Fruit fly (Drosophila melanogaster) whole organism, embryonic: ENCODE data around the gene Ada2a.

Source experiments
- Ada2b ChIP-seq: fragments of 200-800 bp; sonication (Bioruptor generic); IDR thresholded peaks from 2 replicates; pipeline ENCODE4 v1.3.6; 2022; ENCODE audit warnings: missing biosample characterization, missing genetic modification characterization
- Atf-2 ChIP-seq: fragments of 200-800 bp; sonication (Bioruptor generic); optimal IDR thresholded peaks from 2 replicates; lab custom pipeline; 2016; ENCODE audit warnings: missing biosample characterization, missing genetic modification characterization
- BEAF-32 ChIP-seq: fragments of 200-800 bp; sonication (Bioruptor generic); optimal IDR thresholded peaks from 3 replicates; lab custom pipeline; 2017; ENCODE audit warnings: missing biosample characterization, missing genetic modification characterization, mild to moderate bottlenecking, moderate library complexity, missing genetic modification reagents
- CG10267 ChIP-seq: fragments of 200-800 bp; sonication (Bioruptor generic); optimal IDR thresholded peaks from 2 replicates; lab custom pipeline; 2018; ENCODE audit warnings: missing biosample characterization, mild to moderate bottlenecking, missing genetic modification characterization, moderate library complexity
- CG12391 ChIP-seq: fragments of 200-800 bp; sonication (Bioruptor generic); optimal IDR thresholded peaks from 3 replicates; lab custom pipeline; 2018; ENCODE audit warnings: missing biosample characterization, mild to moderate bottlenecking, missing genetic modification characterization, moderate library complexity
- CG14014 ChIP-seq: fragments of 200-800 bp; sonication (Bioruptor generic); IDR thresholded peaks from 2 replicates; pipeline ENCODE4 v1.3.6; 2022; ENCODE audit warnings: missing biosample characterization, missing genetic modification characterization
- CG14441 ChIP-seq: fragments of 200-800 bp; sonication (Bioruptor generic); IDR thresholded peaks from 2 replicates; pipeline ENCODE4 v1.3.6; 2022; ENCODE audit warnings: missing biosample characterization, missing genetic modification characterization
- CG15269 ChIP-seq: fragments of 200-800 bp; sonication (Bioruptor generic); optimal IDR thresholded peaks from 2 replicates; lab custom pipeline; 2018; ENCODE audit warnings: missing biosample characterization, mild to moderate bottlenecking, missing genetic modification characterization, moderate library complexity
- CG15514 ChIP-seq: fragments of 200-800 bp; sonication (Bioruptor generic); optimal IDR thresholded peaks from 3 replicates; lab custom pipeline; 2017; ENCODE audit warnings: missing biosample characterization, missing genetic modification characterization, mild to moderate bottlenecking, moderate library complexity, missing genetic modification reagents
- CG16815 ChIP-seq: fragments of 200-800 bp; sonication (Bioruptor generic); optimal IDR thresholded peaks from 3 replicates; lab custom pipeline; 2017; ENCODE audit warnings: missing biosample characterization, mild to moderate bottlenecking, missing genetic modification characterization
- CG17612 ChIP-seq: fragments of 200-800 bp; sonication (Bioruptor generic); IDR thresholded peaks from 2 replicates; pipeline ENCODE4 v1.3.6; 2022; ENCODE audit warnings: missing biosample characterization, missing genetic modification characterization
- CG2678 ChIP-seq: fragments of 200-800 bp; sonication (Bioruptor generic); optimal IDR thresholded peaks from 3 replicates; lab custom pipeline; 2019; ENCODE audit warnings: missing biosample characterization, mild to moderate bottlenecking, missing genetic modification characterization, moderate library complexity
- CG32772 ChIP-seq: fragments of 200-800 bp; sonication (Bioruptor generic); IDR thresholded peaks from 2 replicates; pipeline ENCODE4 v1.3.6; 2022; ENCODE audit warnings: missing biosample characterization, missing genetic modification characterization
- CG5180 ChIP-seq: fragments of 200-800 bp; sonication (Bioruptor generic); optimal IDR thresholded peaks from 3 replicates; lab custom pipeline; 2017; ENCODE audit warnings: missing biosample characterization, missing genetic modification characterization, mild to moderate bottlenecking, moderate library complexity, missing genetic modification reagents
- CG5245 ChIP-seq: fragments of 200-800 bp; sonication (Bioruptor generic); optimal IDR thresholded peaks from 3 replicates; lab custom pipeline; 2016; ENCODE audit warnings: missing biosample characterization, missing genetic modification characterization
- CG6854 ChIP-seq: fragments of 200-800 bp; sonication (Bioruptor generic); optimal IDR thresholded peaks from 3 replicates; lab custom pipeline; 2017; ENCODE audit warnings: missing biosample characterization, mild to moderate bottlenecking, missing genetic modification characterization
- CG7745 ChIP-seq: fragments of 200-800 bp; sonication (Bioruptor generic); optimal IDR thresholded peaks from 2 replicates; lab custom pipeline; 2018; ENCODE audit warnings: missing biosample characterization, mild to moderate bottlenecking, missing genetic modification characterization, moderate library complexity
- CG8478 ChIP-seq: fragments of >200 bp; optimal IDR thresholded peaks from 2 replicates; lab custom pipeline; 2018
- CG9817 ChIP-seq: fragments of 200-800 bp; sonication (Bioruptor generic); optimal IDR thresholded peaks from 2 replicates; lab custom pipeline; 2018; ENCODE audit warnings: missing biosample characterization, mild to moderate bottlenecking, missing genetic modification characterization, moderate library complexity
- CkIIα-i1 ChIP-seq: fragments of 200-800 bp; sonication (Bioruptor generic); IDR thresholded peaks from 2 replicates; pipeline ENCODE4 v1.3.6; 2022; ENCODE audit warnings: missing biosample characterization, missing genetic modification characterization
- Dip2 ChIP-seq: fragments of 200-800 bp; sonication (Bioruptor generic); IDR thresholded peaks from 2 replicates; pipeline ENCODE4 v1.3.6; 2022; ENCODE audit warnings: missing biosample characterization, missing genetic modification characterization
- ERR ChIP-seq: fragments of 200-800 bp; sonication (Bioruptor generic); optimal IDR thresholded peaks from 2 replicates; lab custom pipeline; 2016; ENCODE audit warnings: missing biosample characterization, missing genetic modification characterization
- Ets65A ChIP-seq: fragments of 200-800 bp; sonication (Bioruptor generic); peaks from one replicate; lab custom pipeline; 2016; ENCODE audit warnings: missing biosample characterization, missing genetic modification characterization
- HLH3B ChIP-seq: fragments of 200-800 bp; sonication (Bioruptor generic); IDR thresholded peaks from 2 replicates; pipeline ENCODE4 v1.3.6; 2022; ENCODE audit warnings: missing biosample characterization, missing genetic modification characterization
- Lim3 ChIP-seq: fragments of 200-800 bp; sonication (Bioruptor generic); IDR thresholded peaks from 2 replicates; pipeline ENCODE4 v1.3.6; 2022; ENCODE audit warnings: missing biosample characterization, missing genetic modification characterization
- Mes4 ChIP-seq: fragments of 200-800 bp; sonication (Bioruptor generic); optimal IDR thresholded peaks from 2 replicates; lab custom pipeline; 2016; ENCODE audit warnings: missing biosample characterization, missing genetic modification characterization
- Nf-YC ChIP-seq: fragments of 200-800 bp; optimal IDR thresholded peaks from 3 replicates; lab custom pipeline; 2019; ENCODE audit warnings: missing biosample characterization, mild to moderate bottlenecking, missing genetic modification characterization, moderate library complexity
- Optix ChIP-seq: fragments of 200-800 bp; sonication (Bioruptor generic); IDR thresholded peaks from 3 replicates; pipeline ENCODE4 v1.3.6; 2022; ENCODE audit warnings: missing biosample characterization, missing genetic modification characterization
- Six4 ChIP-seq: fragments of 200-800 bp; sonication (Bioruptor generic); optimal IDR thresholded peaks from 2 replicates; lab custom pipeline; 2016; ENCODE audit warnings: missing biosample characterization, missing genetic modification characterization
- Spps ChIP-seq: fragments of 200-800 bp; sonication (Bioruptor generic); optimal IDR thresholded peaks from 2 replicates; lab custom pipeline; 2018; ENCODE audit warnings: missing biosample characterization, mild to moderate bottlenecking, missing genetic modification characterization
- Sry-δ ChIP-seq: fragments of 200-800 bp; sonication (Bioruptor generic); optimal IDR thresholded peaks from 2 replicates; lab custom pipeline; 2016; ENCODE audit warnings: missing biosample characterization, missing genetic modification characterization
- Ssrp ChIP-seq: fragments of 200-800 bp; sonication (Bioruptor generic); optimal IDR thresholded peaks from 2 replicates; lab custom pipeline; 2018; ENCODE audit warnings: missing biosample characterization, mild to moderate bottlenecking, missing genetic modification characterization, moderate library complexity
- Xrp1 ChIP-seq: fragments of 200-800 bp; sonication (Bioruptor generic); IDR thresholded peaks from 2 replicates; pipeline ENCODE4 v1.3.6; 2022; ENCODE audit warnings: missing biosample characterization, missing genetic modification characterization
- YL-1 ChIP-seq: fragments of 200-800 bp; sonication (Bioruptor generic); optimal IDR thresholded peaks from 3 replicates; lab custom pipeline; 2017; ENCODE audit warnings: missing biosample characterization, mild to moderate bottlenecking, missing genetic modification characterization
- ase ChIP-seq: fragments of 200-800 bp; sonication (Bioruptor generic); IDR thresholded peaks from 3 replicates; pipeline ENCODE4 v1.3.6; 2022; ENCODE audit warnings: missing biosample characterization, missing genetic modification characterization
- bab2 ChIP-seq: fragments of 200-800 bp; sonication (Bioruptor generic); optimal IDR thresholded peaks from 2 replicates; lab custom pipeline; 2016; ENCODE audit warnings: missing biosample characterization, missing genetic modification characterization
- bsh ChIP-seq, 2 experiments: fragments of 200-800 bp; sonication (Bioruptor generic); optimal IDR thresholded peaks; 2 replicates each; lab custom pipeline; 2017 to 2018; ENCODE audit warnings: mild to moderate bottlenecking in 2 of 2, missing biosample characterization in 2 of 2, missing genetic modification characterization in 2 of 2, moderate library complexity in 1 of 2
- cas ChIP-seq: fragments of 200-800 bp; sonication (Bioruptor generic); IDR thresholded peaks from 2 replicates; pipeline ENCODE4 v1.3.6; 2022; ENCODE audit warnings: missing biosample characterization, missing genetic modification characterization
- dimm ChIP-seq: fragments of 200-800 bp; sonication (Bioruptor generic); IDR thresholded peaks from 2 replicates; pipeline ENCODE4 v1.3.6; 2022; ENCODE audit warnings: missing biosample characterization, missing genetic modification characterization
- ftz-f1 ChIP-seq: fragments of 200-800 bp; sonication (Bioruptor generic); optimal IDR thresholded peaks from 2 replicates; lab custom pipeline; 2016; ENCODE audit warnings: missing biosample characterization, missing genetic modification characterization
- hb ChIP-seq: fragments of 200-800 bp; sonication (Bioruptor generic); IDR thresholded peaks from 3 replicates; pipeline ENCODE4 v1.3.6; 2022; ENCODE audit warnings: missing biosample characterization, missing genetic modification characterization; ENCODE audit not compliant: partially characterized antibody
- lbe ChIP-seq: fragments of 200-800 bp; sonication (Bioruptor generic); optimal IDR thresholded peaks from 2 replicates; lab custom pipeline; 2016; ENCODE audit warnings: missing biosample characterization, mild to moderate bottlenecking, missing genetic modification characterization
- lola ChIP-seq, 3 experiments: fragments of >200 bp in 2 of 3; fragments of 200-800 bp in 1 of 3; sonication (Bioruptor generic) in 1 of 3; optimal IDR thresholded peaks; 2 replicates each; lab custom pipeline; 2017 to 2019; ENCODE audit warnings: missing biosample characterization in 3 of 3, missing genetic modification characterization in 3 of 3, mild to moderate bottlenecking in 1 of 3, moderate library complexity in 1 of 3
- nmo ChIP-seq: fragments of 200-800 bp; sonication (Bioruptor generic); optimal IDR thresholded peaks from 2 replicates; lab custom pipeline; 2018; ENCODE audit warnings: missing biosample characterization, mild to moderate bottlenecking, missing genetic modification characterization, moderate library complexity
- pb ChIP-seq: fragments of 200-800 bp; sonication (Bioruptor generic); optimal IDR thresholded peaks from 3 replicates; lab custom pipeline; 2016; ENCODE audit warnings: missing biosample characterization, missing genetic modification characterization
- pnt ChIP-seq: fragments of 200-800 bp; sonication (Bioruptor generic); optimal IDR thresholded peaks from 3 replicates; lab custom pipeline; 2016; ENCODE audit warnings: missing biosample characterization, missing genetic modification characterization
- psq ChIP-seq: fragments of 200-800 bp; sonication (Bioruptor generic); optimal IDR thresholded peaks from 2 replicates; lab custom pipeline; 2017; ENCODE audit warnings: missing biosample characterization, missing genetic modification characterization
- scrt ChIP-seq: fragments of 200-800 bp; sonication (Bioruptor generic); optimal IDR thresholded peaks from 2 replicates; lab custom pipeline; 2018; ENCODE audit warnings: missing biosample characterization, mild to moderate bottlenecking, missing genetic modification characterization, moderate library complexity
- slp2 ChIP-seq: fragments of 200-800 bp; sonication (Bioruptor generic); optimal IDR thresholded peaks from 2 replicates; lab custom pipeline; 2016; ENCODE audit warnings: missing biosample characterization, missing genetic modification characterization
- tio ChIP-seq: fragments of 200-800 bp; sonication (Bioruptor generic); optimal IDR thresholded peaks from 2 replicates; lab custom pipeline; 2017; ENCODE audit warnings: missing biosample characterization, missing genetic modification characterization, inconsistent platforms
- ttk ChIP-seq: fragments of 200-800 bp; sonication (Bioruptor generic); IDR thresholded peaks from 2 replicates; pipeline ENCODE4 v2.1.2; 2022; ENCODE audit warnings: missing biosample characterization, missing genetic modification characterization

Ada2a gene

dm6 chr3R:18298900-18299321, 43.6 kb upstream of the Ada2a start, which contains the start of gene Dlc90F (continued):
- TF ChIP-seq hb: no peak
- TF ChIP-seq Six4 (GFP tag; lab: Kevin White, UChicago): peak; percentile 38
- TF ChIP-seq tio (GFP tag; lab: Kevin White, UChicago): peak; percentile 86
- TF ChIP-seq Ada2b (GFP tag; lab: Robert Waterston, UW): peak; percentile 57; the same call in 1 of the 2 replicates
- TF ChIP-seq lbe (GFP tag; lab: Kevin White, UChicago): peak; percentile 40
- peak; percentile 62 for TF ChIP-seq ERR
- peak in 1 of 3 experiments; percentile 74 for TF ChIP-seq lola (GFP tag; optimal IDR thresholded peaks at IDR 0.05; lab: Kevin White, UChicago)
- TF ChIP-seq CG16815 (GFP tag; lab: Kevin White, UChicago): peak; percentile 64
- peak; percentile 78 for TF ChIP-seq Sry-δ
- peak; percentile 95 for TF ChIP-seq CG10267 (tag; lab: Kevin White, UChicago)
- peak; percentile 80 for TF ChIP-seq CG14014 (GFP tag; lab: Robert Waterston, UW)
- peak; percentile 69 for TF ChIP-seq Nf-YC (tag; lab: Kevin White, UChicago)
- TF ChIP-seq CG7745: no peak
- peak; percentile 80 for TF ChIP-seq ttk (GFP tag; lab: Robert Waterston, UW)
- TF ChIP-seq CG6854 (GFP tag; lab: Kevin White, UChicago): no peak
- no peak for TF ChIP-seq Dip2 (GFP tag; lab: Robert Waterston, UW)
- peak; percentile 51; the same call in 1 of the 2 replicates for TF ChIP-seq CG17612
- no peak for TF ChIP-seq CG8478 (lab: Kevin White, UChicago)
- TF ChIP-seq Lim3: peak; percentile 53; the same call in 1 of the 2 replicates
- TF ChIP-seq bsh (GFP tag; optimal IDR thresholded peaks at IDR 0.05; lab: Kevin White, UChicago): peak in 1 of 2 experiments; percentile 72
- TF ChIP-seq cas (GFP tag; lab: Robert Waterston, UW): no peak
- TF ChIP-seq CG12391 (tag; lab: Kevin White, UChicago): peak; percentile 86
- TF ChIP-seq pnt (GFP tag; lab: Kevin White, UChicago): peak; percentile 79
- TF ChIP-seq pb (GFP tag; lab: Kevin White, UChicago): peak; percentile 67
- TF ChIP-seq CkIIα-i1: no peak
- peak; percentile 66; the same call in 1 of the 2 replicates for TF ChIP-seq HLH3B (GFP tag; lab: Robert Waterston, UW)
- TF ChIP-seq bab2 (GFP tag; lab: Kevin White, UChicago): peak; percentile 85
- no peak for TF ChIP-seq Spps
- peak; percentile 23 for TF ChIP-seq CG5245 (GFP tag; lab: Kevin White, UChicago)
- peak; percentile 72 for TF ChIP-seq dimm (GFP tag; lab: Robert Waterston, UW)
- peak; percentile 86 for TF ChIP-seq CG9817
- peak; percentile 91 for TF ChIP-seq nmo (GFP tag; lab: Kevin White, UChicago)
- TF ChIP-seq CG14441 (GFP tag; lab: Robert Waterston, UW): peak; percentile 81
- TF ChIP-seq ftz-f1 (GFP tag; lab: Kevin White, UChicago): no peak
- TF ChIP-seq YL-1 (GFP tag; lab: Kevin White, UChicago): peak; percentile 18
- peak; percentile 17 for TF ChIP-seq scrt
- peak; percentile 65; the same call in 2 of the 3 replicates for TF ChIP-seq ase (GFP tag; lab: Robert Waterston, UW)
- TF ChIP-seq CG5180 (GFP tag; lab: Kevin White, UChicago): no peak
- no peak for TF ChIP-seq psq
- TF ChIP-seq slp2: peak; percentile 77
- peak; percentile 82 for TF ChIP-seq Atf-2 (GFP tag; lab: Kevin White, UChicago)
- TF ChIP-seq CG15269: no peak
- TF ChIP-seq CG15514 (GFP tag; lab: Kevin White, UChicago): peak; percentile 67
- TF ChIP-seq CG2678 (tag; lab: Kevin White, UChicago): peak; percentile 76
- peak; percentile 81 for TF ChIP-seq Mes4
- TF ChIP-seq Optix (GFP tag; lab: Robert Waterston, UW): peak; percentile 55; the same call in 2 of the 3 replicates
- peak; percentile 82 for TF ChIP-seq Xrp1 (GFP tag; lab: Robert Waterston, UW)
- peak; percentile 84 for TF ChIP-seq Ssrp (tag; lab: Kevin White, UChicago)
- TF ChIP-seq Ets65A (GFP tag; lab: Kevin White, UChicago): peak; percentile 98
- peak; percentile 70 for TF ChIP-seq CG32772 (GFP tag; lab: Robert Waterston, UW)
- peak; percentile 85 for TF ChIP-seq BEAF-32 (GFP tag; lab: Kevin White, UChicago)
